Fruit fly (Drosophila melanogaster): ENCODE measurements around the gene epsilonCOP.

The epsilonCOP gene

dm6 chr2L:6473076-6474037 lies 15.5 kb upstream of the epsilonCOP start, which contains the start of gene mmy (continued):
- no peak for TF ChIP-seq CG17568 (GFP tag; optimal IDR thresholded peaks at IDR 0.05)
- TF ChIP-seq sima (GFP tag; optimal IDR thresholded peaks at IDR 0.05): no peak
- TF ChIP-seq CG31224 (GFP tag; IDR thresholded peaks at IDR 0.05): no peak
- TF ChIP-seq CG4707 (GFP tag; optimal IDR thresholded peaks at IDR 0.05): peak; percentile 38
- no peak for TF ChIP-seq ash1 (GFP tag; optimal IDR thresholded peaks at IDR 0.05)
- no peak for TF ChIP-seq ara (GFP tag; IDR thresholded peaks at IDR 0.05)
- peak; percentile 43 for TF ChIP-seq CG13894 (tag; optimal IDR thresholded peaks at IDR 0.05)
- peak; percentile 56 for TF ChIP-seq abd-A (tag; optimal IDR thresholded peaks at IDR 0.05)
- TF ChIP-seq Gug (GFP tag; IDR thresholded peaks at IDR 0.05): 0 out of 4 replicates have a peak, but pooled peaks have one; percentile 8
- peak; percentile 68 for TF ChIP-seq CG13624 (GFP tag; optimal IDR thresholded peaks at IDR 0.05)
- no peak for TF ChIP-seq CG10462 (GFP tag; optimal IDR thresholded peaks at IDR 0.05)
- TF ChIP-seq kay (GFP tag; optimal IDR thresholded peaks at IDR 0.05): no peak
- TF ChIP-seq Camta (GFP tag; optimal IDR thresholded peaks at IDR 0.05): no peak
- TF ChIP-seq HLHmδ (GFP tag; optimal IDR thresholded peaks at IDR 0.05): peak; percentile 72
- peak; percentile 93 for TF ChIP-seq mirr (GFP tag; optimal IDR thresholded peaks at IDR 0.05)
- TF ChIP-seq CG9876 (GFP tag; optimal IDR thresholded peaks at IDR 0.05): no peak
- TF ChIP-seq bigmax (GFP tag; optimal IDR thresholded peaks at IDR 0.05): peak; percentile 36
- TF ChIP-seq H2.0 (GFP tag; IDR thresholded peaks at IDR 0.05): no peak; the same call in 1 of the 2 replicates
- TF ChIP-seq sens-2 (GFP tag; IDR thresholded peaks at IDR 0.05): 0 out of 2 replicates have a peak, but pooled peaks have one; percentile 14
- TF ChIP-seq E2f1 (GFP tag; IDR thresholded peaks at IDR 0.05): no peak; the same call in 1 of the 2 replicates
- no peak for TF ChIP-seq sim (GFP tag; IDR thresholded peaks at IDR 0.05)
- no peak for TF ChIP-seq CG31388 (GFP tag; optimal IDR thresholded peaks at IDR 0.05)
- peak; percentile 32 for TF ChIP-seq HLH54F (GFP tag; optimal IDR thresholded peaks at IDR 0.05)
- no peak for TF ChIP-seq CG5180 (GFP tag; optimal IDR thresholded peaks at IDR 0.05)
- TF ChIP-seq CG31441 (GFP tag; IDR thresholded peaks at IDR 0.05): peak; percentile 66
- TF ChIP-seq CG8944 (GFP tag; optimal IDR thresholded peaks at IDR 0.05): peak; percentile 19
- TF ChIP-seq Dref (GFP tag; IDR thresholded peaks at IDR 0.05): peak; percentile 76
- TF ChIP-seq dm (GFP tag; optimal IDR thresholded peaks at IDR 0.05): peak; percentile 34
- TF ChIP-seq Chrac-16 (GFP tag; optimal IDR thresholded peaks at IDR 0.05): no peak
- no peak for TF ChIP-seq Spps (tag; optimal IDR thresholded peaks at IDR 0.05)
- no peak for TF ChIP-seq Kr (GFP tag; optimal IDR thresholded peaks at IDR 0.05)
- TF ChIP-seq nau (GFP tag; optimal IDR thresholded peaks at IDR 0.05): peak; percentile 46
- no peak for TF ChIP-seq Ada2b (GFP tag; IDR thresholded peaks at IDR 0.05)
- peak; percentile 1 for TF ChIP-seq Hsf (GFP tag; optimal IDR thresholded peaks at IDR 0.05)
- TF ChIP-seq dmrt99B (tag; optimal IDR thresholded peaks at IDR 0.05): peak; percentile 81
- no peak for TF ChIP-seq gcm (GFP tag; optimal IDR thresholded peaks at IDR 0.05)
- peak; percentile 43 for TF ChIP-seq CG12299 (tag; optimal IDR thresholded peaks at IDR 0.05)
- peak; percentile 41 for TF ChIP-seq Bdp1 (GFP tag; optimal IDR thresholded peaks at IDR 0.05)
- TF ChIP-seq CG15601 (tag; optimal IDR thresholded peaks at IDR 0.05): no peak
- TF ChIP-seq twi (tag; optimal IDR thresholded peaks at IDR 0.05): no peak
- no peak for TF ChIP-seq CG7963 (GFP tag; IDR thresholded peaks at IDR 0.05; ENCODE audit: partially characterized antibody)
- no peak for TF ChIP-seq CG4854 (GFP tag; optimal IDR thresholded peaks at IDR 0.05)
- TF ChIP-seq CG14667 (GFP tag; IDR thresholded peaks at IDR 0.05): no peak
- peak; percentile 18 to 47 for TF ChIP-seq bsh (GFP tag; optimal IDR thresholded peaks at IDR 0.05)
- TF ChIP-seq da (GFP tag; optimal IDR thresholded peaks at IDR 0.05): no peak
- TF ChIP-seq Stat92E (GFP tag; optimal IDR thresholded peaks at IDR 0.05): peak in 1 of 3 experiments; percentile 32
- TF ChIP-seq CG2199 (GFP tag; IDR thresholded peaks at IDR 0.05): no peak
- TF ChIP-seq run (tag; optimal IDR thresholded peaks at IDR 0.05): peak; percentile 11

All from whole organism, embryonic.